Fruit fly (Drosophila melanogaster): ENCODE measurements around the gene CG14414.
A peak's percentile ranks its signal among the peaks of the same experiment; 100 is the strongest.

The CG14414 gene

dm6 chrX:14612302-14612701 is 31.9 kb downstream of the CG14414 start (continued):
- TF ChIP-seq Mrtf (GFP tag; IDR thresholded peaks at IDR 0.05) (peak; percentile 74), Antp (GFP tag; optimal IDR thresholded peaks at IDR 0.05) (no peak), cato (GFP tag; optimal IDR thresholded peaks at IDR 0.05; ENCODE audit: borderline replicate concordance) (peak; percentile 15), Sry-β (GFP tag; optimal IDR thresholded peaks at IDR 0.05) (no peak), CG1529 (GFP tag; optimal IDR thresholded peaks at IDR 0.05) (peak; percentile 72), nmo (GFP tag; optimal IDR thresholded peaks at IDR 0.05) (peak; percentile 90), CG4730 (GFP tag; IDR thresholded peaks at IDR 0.05) (peak; percentile 65), gce (GFP tag; IDR thresholded peaks at IDR 0.05) (peak; percentile 81; the same call in 2 of the 3 replicates), gcm (GFP tag; optimal IDR thresholded peaks at IDR 0.05) (peak; percentile 79), B-H1 (GFP tag; IDR thresholded peaks at IDR 0.05) (peak; percentile 77; the same call in 2 of the 3 replicates), CG14965 (GFP tag; optimal IDR thresholded peaks at IDR 0.05; ENCODE audit: borderline replicate concordance) (no peak), abd-A (tag; optimal IDR thresholded peaks at IDR 0.05) (no peak), Lpt (GFP tag; optimal IDR thresholded peaks at IDR 0.05) (no peak), ham (GFP tag; IDR thresholded peaks at IDR 0.05) (no peak), CG7928 (GFP tag; optimal IDR thresholded peaks at IDR 0.05) (peak; percentile 0), crol (GFP tag; IDR thresholded peaks at IDR 0.05) (0 out of 2 replicates have a peak, but pooled peaks have one; percentile 21), CG8944 (GFP tag; optimal IDR thresholded peaks at IDR 0.05) (no peak), pita (GFP tag; optimal IDR thresholded peaks at IDR 0.05) (no peak), CG11398 (GFP tag; optimal IDR thresholded peaks at IDR 0.05) (no peak), Hmx (GFP tag; optimal IDR thresholded peaks at IDR 0.05) (no peak), ato (GFP tag; IDR thresholded peaks at IDR 0.05; ENCODE audit: partially characterized antibody) (no peak), HmgD (GFP tag; optimal IDR thresholded peaks at IDR 0.05) (no peak), z (GFP tag; IDR thresholded peaks at IDR 0.05) (0 out of 3 replicates have a peak, but pooled peaks have one; percentile 30), zen2 (GFP tag; IDR thresholded peaks at IDR 0.05; ENCODE audit: partially characterized antibody) (no peak), B-H2 (GFP tag; optimal IDR thresholded peaks at IDR 0.05) (no peak), Hsf (GFP tag; optimal IDR thresholded peaks at IDR 0.05) (peak; percentile 52), Awh (GFP tag; IDR thresholded peaks at IDR 0.05) (peak; percentile 89), ems (GFP tag; optimal IDR thresholded peaks at IDR 0.05) (peak; percentile 43), CG4820 (GFP tag; optimal IDR thresholded peaks at IDR 0.05) (peak; percentile 74), Atf-2 (GFP tag; optimal IDR thresholded peaks at IDR 0.05) (no peak), CG9876 (GFP tag; optimal IDR thresholded peaks at IDR 0.05) (no peak), Sox100B (GFP tag; optimal IDR thresholded peaks at IDR 0.05) (peak; percentile 79), pb (GFP tag; optimal IDR thresholded peaks at IDR 0.05) (no peak), CG11247 (GFP tag; IDR thresholded peaks at IDR 0.05) (peak; percentile 70), Hr39 (optimal IDR thresholded peaks at IDR 0.05) (no peak), CG8359 (GFP tag; optimal IDR thresholded peaks at IDR 0.05; ENCODE audit: borderline replicate concordance) (peak; percentile 70), tx (GFP tag; optimal IDR thresholded peaks at IDR 0.05) (no peak), CG12744 (GFP tag; optimal IDR thresholded peaks at IDR 0.05) (no peak), vfl (GFP tag; optimal IDR thresholded peaks at IDR 0.05) (no peak), CG17802 (tag; optimal IDR thresholded peaks at IDR 0.05) (peak; percentile 55), esg (GFP tag; conservative IDR thresholded peaks at IDR 0.05) (peak; percentile 75), MBD-R2 (GFP tag; IDR thresholded peaks at IDR 0.05) (peak; percentile 32; the same call in 1 of the 2 replicates), fd3F (GFP tag; optimal IDR thresholded peaks at IDR 0.05) (peak; percentile 20), CG11696 (GFP tag; IDR thresholded peaks at IDR 0.05) (peak; percentile 45; the same call in 1 of the 2 replicates), MTF-1 (GFP tag; optimal IDR thresholded peaks at IDR 0.05; ENCODE audit: borderline replicate concordance) (peak; percentile 49), nerfin-2 (GFP tag; IDR thresholded peaks at IDR 0.05; ENCODE audit: partially characterized antibody) (no peak), tio (GFP tag; optimal IDR thresholded peaks at IDR 0.05) (peak; percentile 59), CG9797 (GFP tag; optimal IDR thresholded peaks at IDR 0.05) (peak; percentile 13), CG12299 (tag; optimal IDR thresholded peaks at IDR 0.05) (peak; percentile 71), dysf (GFP tag; IDR thresholded peaks at IDR 0.05) (peak; percentile 83), D (optimal IDR thresholded peaks at IDR 0.05) (no peak), D (GFP tag; optimal IDR thresholded peaks at IDR 0.05) (peak; percentile 86)

Measured in whole organism, embryonic.